Fruit fly (Drosophila melanogaster) whole organism, wandering third instar larva: ENCODE results near the gene CG9525.

Experiments
- Abd-B ChIP-seq: fragments of >200 bp; optimal IDR thresholded peaks from 2 replicates; lab custom pipeline; 2017; ENCODE audit warnings: missing biosample characterization, missing genetic modification characterization
- CG32264 ChIP-seq: fragments of 200-800 bp; sonication (Bioruptor generic); optimal IDR thresholded peaks from 2 replicates; lab custom pipeline; 2016; ENCODE audit warnings: missing biosample characterization, missing genetic modification characterization
- CG9705 ChIP-seq: fragments of 200-800 bp; sonication (Bioruptor generic); optimal IDR thresholded peaks from 2 replicates; lab custom pipeline; 2018; ENCODE audit warnings: missing biosample characterization, mild to moderate bottlenecking, missing genetic modification characterization
- CrebA ChIP-seq: fragments of 200-800 bp; sonication (Bioruptor generic); optimal IDR thresholded peaks from 2 replicates; lab custom pipeline; 2016; ENCODE audit warnings: missing biosample characterization, mild to moderate bottlenecking, missing genetic modification characterization, borderline replicate concordance
- Dfd ChIP-seq: fragments of >200 bp; optimal IDR thresholded peaks from 2 replicates; lab custom pipeline; 2017; ENCODE audit warnings: missing biosample characterization, missing genetic modification characterization
- Dif ChIP-seq: fragments of 200-275, 200-300 bp; sonication (Bioruptor generic); optimal IDR thresholded peaks from 2 replicates; lab custom pipeline; 2018; ENCODE audit warnings: missing biosample characterization, missing genetic modification characterization; ENCODE audit not compliant: partially characterized antibody
- GATAd ChIP-seq: sonication (Bioruptor generic); optimal IDR thresholded peaks from 2 replicates; lab custom pipeline; 2016; ENCODE audit warnings: missing biosample characterization, missing genetic modification characterization
- HLH106 ChIP-seq: fragments of 200-800 bp; optimal IDR thresholded peaks from 3 replicates; lab custom pipeline; 2019; ENCODE audit warnings: missing biosample characterization, mild to moderate bottlenecking, missing genetic modification characterization, moderate library complexity
- Hnf4 ChIP-seq: fragments of 200-800 bp; sonication (Bioruptor generic); optimal IDR thresholded peaks from 2 replicates; lab custom pipeline; 2016; ENCODE audit warnings: missing biosample characterization, mild to moderate bottlenecking, missing genetic modification characterization
- Hr78 ChIP-seq: fragments of >200 bp; optimal IDR thresholded peaks from 2 replicates; lab custom pipeline; 2017; ENCODE audit warnings: missing biosample characterization, missing genetic modification characterization
- Hr83 ChIP-seq: fragments of 200-300 bp; sonication (Bioruptor generic); optimal IDR thresholded peaks from 2 replicates; lab custom pipeline; 2016; ENCODE audit warnings: missing biosample characterization, mild to moderate bottlenecking, missing genetic modification characterization, moderate library complexity; ENCODE audit not compliant: poor library complexity, severe bottlenecking
- Jra ChIP-seq: sonication (Bioruptor generic); optimal IDR thresholded peaks from 2 replicates; lab custom pipeline; 2016; ENCODE audit warnings: missing biosample characterization, missing genetic modification characterization
- Mio ChIP-seq: sonication (Bioruptor generic); optimal IDR thresholded peaks from 2 replicates; lab custom pipeline; 2016; ENCODE audit warnings: missing biosample characterization, missing genetic modification characterization
- Myc ChIP-seq: fragments of >200 bp; optimal IDR thresholded peaks from 2 replicates; lab custom pipeline; 2017
- N ChIP-seq: fragments of >200 bp; optimal IDR thresholded peaks from 2 replicates; lab custom pipeline; 2018; ENCODE audit warnings: missing biosample characterization, missing external identifiers, missing genetic modification characterization
- OdsH ChIP-seq: fragments of 200-800 bp; sonication (Bioruptor generic); optimal IDR thresholded peaks from 2 replicates; lab custom pipeline; 2016; ENCODE audit warnings: missing biosample characterization, mild to moderate bottlenecking, missing genetic modification characterization
- Rel ChIP-seq, 2 experiments: fragments of 200-800 bp; sonication (Bioruptor generic) in 1 of 2; optimal IDR thresholded peaks; 2 replicates in 1 of 2; 3 replicates in 1 of 2; lab custom pipeline; 2016 to 2019; ENCODE audit warnings: mild to moderate bottlenecking in 2 of 2, missing biosample characterization in 2 of 2, missing genetic modification characterization in 2 of 2, moderate library complexity in 1 of 2
- Sp1 ChIP-seq: fragments of 200-800 bp; sonication (Bioruptor generic); optimal IDR thresholded peaks from 3 replicates; lab custom pipeline; 2019; ENCODE audit warnings: missing biosample characterization, mild to moderate bottlenecking, missing genetic modification characterization, moderate library complexity
- Vsx2 ChIP-seq: fragments of 200-300, 225-300 bp; sonication (Bioruptor generic); optimal IDR thresholded peaks from 2 replicates; lab custom pipeline; 2018; ENCODE audit warnings: missing biosample characterization, missing genetic modification characterization; ENCODE audit not compliant: partially characterized antibody
- br ChIP-seq: fragments of 200-800 bp; sonication (Bioruptor generic); optimal IDR thresholded peaks from 2 replicates; lab custom pipeline; 2016; ENCODE audit warnings: missing biosample characterization, missing genetic modification characterization
- brk ChIP-seq: fragments of 200-800 bp; sonication (Bioruptor generic); optimal IDR thresholded peaks from 2 replicates; lab custom pipeline; 2016; ENCODE audit warnings: missing biosample characterization, mild to moderate bottlenecking, missing genetic modification characterization
- dl ChIP-seq, 2 experiments: fragments of 175-275, 200-275 bp in 1 of 2; fragments of 200-275 bp in 1 of 2; sonication (Bioruptor generic); optimal IDR thresholded peaks; lab custom pipeline; 2018; ENCODE audit warnings: mild to moderate bottlenecking in 2 of 2, missing biosample characterization in 2 of 2, missing genetic modification characterization in 2 of 2, moderate library complexity in 2 of 2; ENCODE audit not compliant: partially characterized antibody in 2 of 2, insufficient read depth in 1 of 2
- dmrt93B ChIP-seq: fragments of 200-800 bp; sonication (Bioruptor generic); optimal IDR thresholded peaks from 2 replicates; lab custom pipeline; 2018; ENCODE audit warnings: missing biosample characterization, mild to moderate bottlenecking, missing genetic modification characterization
- dsf ChIP-seq: sonication (Bioruptor generic); optimal IDR thresholded peaks from 2 replicates; lab custom pipeline; 2016; ENCODE audit warnings: missing biosample characterization, missing genetic modification characterization, borderline replicate concordance
- ey ChIP-seq: fragments of 200-800 bp; sonication (Bioruptor generic); optimal IDR thresholded peaks from 2 replicates; lab custom pipeline; 2016; ENCODE audit warnings: missing biosample characterization, missing genetic modification characterization
- foxo ChIP-seq, 2 experiments: fragments of 200-800 bp; sonication (Bioruptor generic); optimal IDR thresholded peaks; 2 replicates in 1 of 2; 3 replicates in 1 of 2; lab custom pipeline; 2016 to 2017; ENCODE audit warnings: missing biosample characterization in 2 of 2, missing genetic modification characterization in 2 of 2
- fru ChIP-seq: fragments of 200-800 bp; sonication (Bioruptor generic); optimal IDR thresholded peaks from 3 replicates; lab custom pipeline; 2016; ENCODE audit warnings: missing biosample characterization, mild to moderate bottlenecking, missing genetic modification characterization
- h ChIP-seq: fragments of 200-800 bp; sonication (Bioruptor generic); optimal IDR thresholded peaks from 3 replicates; lab custom pipeline; 2016; ENCODE audit warnings: missing biosample characterization, mild to moderate bottlenecking, missing genetic modification characterization
- jim ChIP-seq: fragments of 175-275, 200-325 bp; sonication (Bioruptor generic); optimal IDR thresholded peaks from 2 replicates; lab custom pipeline; 2016; ENCODE audit warnings: missing biosample characterization, mild to moderate bottlenecking, missing genetic modification characterization
- pan ChIP-seq: fragments of >200 bp; optimal IDR thresholded peaks from 2 replicates; lab custom pipeline; 2017
- psq ChIP-seq: fragments of 200-800 bp; sonication (Bioruptor generic); optimal IDR thresholded peaks from 3 replicates; lab custom pipeline; 2017; ENCODE audit warnings: missing biosample characterization, mild to moderate bottlenecking, missing genetic modification characterization, moderate library complexity
- rgr ChIP-seq: fragments of 200-800 bp; sonication (Bioruptor generic); optimal IDR thresholded peaks from 3 replicates; lab custom pipeline; 2016; ENCODE audit warnings: missing biosample characterization, mild to moderate bottlenecking, missing genetic modification characterization
- sage ChIP-seq: fragments of 200-800 bp; sonication (Bioruptor generic); optimal IDR thresholded peaks from 2 replicates; lab custom pipeline; 2016; ENCODE audit warnings: missing biosample characterization, mild to moderate bottlenecking, missing genetic modification characterization
- sv ChIP-seq: fragments of 200-800 bp; sonication (Bioruptor generic); optimal IDR thresholded peaks from 3 replicates; lab custom pipeline; 2016; ENCODE audit warnings: missing biosample characterization, missing genetic modification characterization
- tai ChIP-seq: sonication (Bioruptor generic); optimal IDR thresholded peaks from 2 replicates; lab custom pipeline; 2016; ENCODE audit warnings: missing biosample characterization, missing genetic modification characterization
- usp ChIP-seq: fragments of >200 bp; optimal IDR thresholded peaks from 2 replicates; lab custom pipeline; 2017; ENCODE audit warnings: missing biosample characterization, missing genetic modification characterization
- woc ChIP-seq: sonication (Bioruptor generic); optimal IDR thresholded peaks from 2 replicates; lab custom pipeline; 2016; ENCODE audit warnings: missing biosample characterization, mild to moderate bottlenecking, missing genetic modification characterization

CG9525 gene

DNA sequence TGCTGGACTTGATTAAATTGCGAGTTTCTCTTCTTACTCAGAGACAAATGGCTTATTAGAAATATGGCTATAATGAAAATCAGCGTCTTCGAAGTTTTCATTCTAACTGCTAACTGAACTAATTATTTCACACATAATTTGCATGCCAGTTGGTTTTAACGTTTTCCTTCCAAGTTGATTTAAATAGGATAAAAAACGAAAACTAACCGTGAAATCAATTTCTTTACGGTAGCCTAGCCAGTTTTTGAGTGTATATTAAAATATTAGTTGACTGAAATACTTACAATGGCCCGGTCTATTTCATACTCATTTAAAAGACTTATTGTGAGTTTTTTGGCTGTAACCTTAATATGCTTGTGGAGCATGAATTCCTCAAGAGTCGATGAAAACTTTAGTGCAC lies at the start of gene CG9525, which contains the start of gene CG32985:
Gene CG9525, minus strand, starts transcription at position 101 of the 400 bp plus-strand sequence.
Gene CG32985, plus strand, starts transcription at position 280 of the 400 bp plus-strand sequence.
- TF ChIP-seq CG9705 (GFP tag; lab: Kevin White, UChicago) (no peak), rgr (no peak), sv (GFP tag; lab: Kevin White, UChicago) (no peak), fru (GFP tag; lab: Kevin White, UChicago) (no peak), Rel (GFP tag; optimal IDR thresholded peaks at IDR 0.05; lab: Kevin White, UChicago) (no peak), Rel (tag; optimal IDR thresholded peaks at IDR 0.05; lab: Kevin White, UChicago) (no peak), GATAd (GFP tag; lab: Kevin White, UChicago) (no peak), brk (GFP tag; lab: Kevin White, UChicago) (no peak), dl (GFP tag; optimal IDR thresholded peaks at IDR 0.05; lab: Kevin White, UChicago; ENCODE audit: insufficient read depth in 1 of 2, partially characterized antibody in 2 of 2) (no peak), Vsx2 (GFP tag; lab: Kevin White, UChicago) (no peak), Abd-B (no peak), Dif (no peak), jim (no peak)
- TF ChIP-seq, all 38 proteins: peak for 0

DNA sequence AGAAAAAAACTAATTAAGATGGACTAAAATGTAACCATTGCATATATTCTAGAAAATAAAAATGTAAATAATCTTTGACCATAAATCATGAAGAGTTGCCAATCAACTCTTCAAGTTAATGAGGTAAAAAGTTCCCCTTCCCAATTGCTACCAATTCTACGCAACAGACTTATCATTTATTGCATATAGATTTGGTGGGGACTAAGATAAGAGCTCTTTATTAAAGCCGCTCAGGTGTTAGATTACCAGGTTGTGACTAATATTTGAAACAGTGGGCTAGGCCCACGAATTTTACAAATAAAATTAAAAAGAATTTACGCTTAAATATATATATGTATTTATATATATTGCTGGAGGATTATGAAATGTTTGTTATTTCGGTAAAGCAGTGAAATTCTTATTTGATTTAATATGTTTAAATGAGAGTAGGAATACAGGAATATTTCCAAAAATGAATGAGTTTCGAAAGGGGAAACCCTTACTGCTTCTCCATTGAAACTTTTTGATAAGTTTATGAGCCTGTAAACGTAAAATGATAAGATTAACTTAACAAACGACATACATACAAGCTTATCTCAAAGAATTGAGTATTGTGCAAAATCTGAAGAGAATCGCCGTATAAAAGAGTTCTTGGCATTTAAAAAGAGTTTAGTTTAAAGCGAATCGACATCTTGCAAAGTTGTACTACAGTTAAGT lies 49.5 kb upstream of the CG9525 start, which contains the start of gene CG13102:
Gene CG13102, plus strand, starts transcription at position 646 of the 696 bp plus-strand sequence.
- TF ChIP-seq Hnf4 (GFP tag; lab: Kevin White, UChicago) (no peak), CrebA (GFP tag; lab: Kevin White, UChicago) (peak; percentile 20), sage (GFP tag; lab: Kevin White, UChicago) (no peak), N (GFP tag; lab: Kevin White, UChicago) (no peak), h (no peak), GATAd (GFP tag; lab: Kevin White, UChicago) (no peak), jim (no peak), sv (GFP tag; lab: Kevin White, UChicago) (no peak), dsf (GFP tag; lab: Kevin White, UChicago) (no peak), rgr (peak; percentile 7), br (GFP tag; lab: Kevin White, UChicago) (no peak), foxo (GFP tag; optimal IDR thresholded peaks at IDR 0.05; lab: Kevin White, UChicago) (no peak), Sp1 (GFP tag; lab: Kevin White, UChicago) (no peak), woc (GFP tag; lab: Kevin White, UChicago) (no peak), CG32264 (GFP tag; lab: Kevin White, UChicago) (no peak), Rel (GFP tag; optimal IDR thresholded peaks at IDR 0.05; lab: Kevin White, UChicago) (no peak), Rel (tag; optimal IDR thresholded peaks at IDR 0.05; lab: Kevin White, UChicago) (peak; percentile 96), ey (GFP tag; lab: Kevin White, UChicago) (no peak), Dif (no peak), pan (lab: Kevin White, UChicago) (no peak), HLH106 (tag; lab: Kevin White, UChicago) (no peak), Myc (lab: Kevin White, UChicago) (no peak), Mio (GFP tag; lab: Kevin White, UChicago) (no peak), Hr83 (GFP tag; lab: Kevin White, UChicago) (no peak), Vsx2 (GFP tag; lab: Kevin White, UChicago) (no peak), usp (GFP tag; lab: Kevin White, UChicago) (no peak), dmrt93B (GFP tag; lab: Kevin White, UChicago) (no peak), brk (GFP tag; lab: Kevin White, UChicago) (no peak), Dfd (GFP tag; lab: Kevin White, UChicago) (no peak), psq (GFP tag; lab: Kevin White, UChicago) (no peak), fru (GFP tag; lab: Kevin White, UChicago) (peak; percentile 0), Abd-B (no peak), Jra (GFP tag; lab: Kevin White, UChicago) (no peak)

DNA sequence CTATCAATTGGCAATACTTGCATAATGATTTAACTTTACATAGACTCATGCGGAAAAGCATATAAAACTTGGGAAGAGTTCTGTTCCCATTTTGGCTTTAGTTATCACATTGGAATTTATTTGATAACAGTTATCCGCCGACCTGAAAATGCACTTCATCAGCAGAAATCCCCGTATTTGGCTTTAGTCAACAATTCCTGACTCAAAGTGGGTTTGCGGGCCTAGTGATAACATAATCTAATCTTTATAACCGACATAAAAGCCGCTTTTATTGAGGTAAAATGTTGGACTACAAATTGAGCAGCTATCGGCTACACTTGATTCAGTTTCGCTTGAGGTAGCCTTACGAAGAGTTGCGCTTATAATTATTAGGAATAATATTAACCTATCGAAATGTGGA lies 48.1 kb upstream of the CG9525 start, which contains the start of gene CG9568:
Gene CG9568, plus strand, starts transcription at position 317 of the 400 bp plus-strand sequence.
- TF ChIP-seq h (no peak), Jra (GFP tag; lab: Kevin White, UChicago) (no peak), Hr78 (GFP tag; lab: Kevin White, UChicago) (no peak), Abd-B (no peak), HLH106 (tag; lab: Kevin White, UChicago) (no peak), rgr (peak; percentile 10), GATAd (GFP tag; lab: Kevin White, UChicago) (no peak), ey (GFP tag; lab: Kevin White, UChicago) (no peak), dl (GFP tag; optimal IDR thresholded peaks at IDR 0.05; lab: Kevin White, UChicago; ENCODE audit: insufficient read depth in 1 of 2, partially characterized antibody in 2 of 2) (no peak), OdsH (no peak), Rel (GFP tag; optimal IDR thresholded peaks at IDR 0.05; lab: Kevin White, UChicago) (no peak), Rel (tag; optimal IDR thresholded peaks at IDR 0.05; lab: Kevin White, UChicago) (peak; percentile 98), CrebA (GFP tag; lab: Kevin White, UChicago) (peak; percentile 78), tai (no peak), dsf (GFP tag; lab: Kevin White, UChicago) (no peak), psq (GFP tag; lab: Kevin White, UChicago) (no peak), usp (GFP tag; lab: Kevin White, UChicago) (no peak), Sp1 (GFP tag; lab: Kevin White, UChicago) (peak; percentile 40), pan (lab: Kevin White, UChicago) (no peak), N (GFP tag; lab: Kevin White, UChicago) (no peak)
